Worm (Caenorhabditis elegans) whole organism, early embryonic: ENCODE data around the gene nstp-8.
"Not testable (repeated sequence)": the region's sequence is repeated elsewhere in the genome, so short reads cannot be mapped to it uniquely, and the experiment has no call there.

Experiments
- B0310.2 ChIP-seq: sonication (generic microtip); optimal IDR thresholded peaks from 2 replicates; lab custom pipeline; 2016; ENCODE audit warnings: mild to moderate bottlenecking, missing genetic modification characterization, missing compliant biosample characterization
- F13C5.2 ChIP-seq: sonication (generic microtip); optimal IDR thresholded peaks from 2 replicates; lab custom pipeline; 2017; ENCODE audit warnings: mild to moderate bottlenecking, missing genetic modification characterization, inconsistent platforms, missing compliant biosample characterization
- aly-1 ChIP-seq: sonication (generic microtip); optimal IDR thresholded peaks from 2 replicates; lab custom pipeline; 2016; ENCODE audit warnings: missing genetic modification characterization, missing compliant biosample characterization
- ama-1 ChIP-seq: fragments of 150-350 bp; optimal IDR thresholded peaks from 2 replicates; lab custom pipeline; 2014
- ceh-13 ChIP-seq: fragments of 200-800 bp; sonication (Bioruptor generic); optimal IDR thresholded peaks from 2 replicates; lab custom pipeline; 2018; ENCODE audit warnings: mild to moderate bottlenecking, missing genetic modification characterization, missing compliant biosample characterization
- ceh-36 ChIP-seq: sonication (generic microtip); optimal IDR thresholded peaks from 2 replicates; lab custom pipeline; 2016; ENCODE audit warnings: missing genetic modification characterization, inconsistent platforms, missing compliant biosample characterization
- ets-7 ChIP-seq: sonication (generic microtip); optimal IDR thresholded peaks from 2 replicates; lab custom pipeline; 2016; ENCODE audit warnings: missing genotype, missing genetic modification characterization, missing compliant biosample characterization
- flt-1 ChIP-seq: fragments of 200-800 bp; sonication (Bioruptor generic); IDR thresholded peaks from 2 replicates; pipeline ENCODE4 v1.3.6; 2022; ENCODE audit warnings: missing genetic modification characterization, missing compliant biosample characterization
- hmbx-1 ChIP-seq: sonication (generic microtip); optimal IDR thresholded peaks from 2 replicates; lab custom pipeline; 2016; ENCODE audit warnings: mild to moderate bottlenecking, missing genetic modification characterization, missing compliant biosample characterization
- hmg-4 ChIP-seq: fragments of 200-800 bp; sonication (Bioruptor generic); optimal IDR thresholded peaks from 2 replicates; lab custom pipeline; 2018; ENCODE audit warnings: mild to moderate bottlenecking, missing genetic modification characterization, missing compliant biosample characterization
- hnd-1 ChIP-seq: sonication (generic microtip); optimal IDR thresholded peaks from 2 replicates; lab custom pipeline; 2016; ENCODE audit warnings: missing genetic modification characterization, missing compliant biosample characterization
- pes-1 ChIP-seq: fragments of 200-800 bp; sonication (Bioruptor generic); IDR thresholded peaks from 2 replicates; pipeline ENCODE4 v1.3.6; 2022; ENCODE audit warnings: missing genetic modification reagents, missing genetic modification characterization, missing compliant biosample characterization
- scrt-1 ChIP-seq: fragments of 200-800 bp; sonication (Bioruptor generic); IDR thresholded peaks from 2 replicates; pipeline ENCODE4 v1.3.6; 2022; ENCODE audit warnings: missing genetic modification characterization, missing compliant biosample characterization
- sea-1 ChIP-seq: fragments of 200-800 bp; sonication (Bioruptor generic); conservative IDR thresholded peaks from 2 replicates; pipeline ENCODE4 v1.3.6; 2022; ENCODE audit warnings: missing genetic modification characterization, missing compliant biosample characterization
- tbx-11 ChIP-seq: fragments of 200-800 bp; sonication (Bioruptor generic); IDR thresholded peaks from 2 replicates; pipeline ENCODE4 v1.3.6; 2022; ENCODE audit warnings: missing genetic modification characterization, missing compliant biosample characterization
- tbx-37 ChIP-seq: fragments of 200-800 bp; sonication (Bioruptor generic); conservative IDR thresholded peaks from 2 replicates; pipeline ENCODE4 v1.3.6; 2022; ENCODE audit warnings: missing genetic modification reagents, missing genetic modification characterization, missing compliant biosample characterization
- tra-4 ChIP-seq: sonication (generic microtip); optimal IDR thresholded peaks from 2 replicates; lab custom pipeline; 2017; ENCODE audit warnings: missing genetic modification characterization, missing compliant biosample characterization

Gene nstp-8

ce11 chrV:2251774-2252173 is 36.3 kb downstream of the nstp-8 start:
- TF ChIP-seq ceh-13 (GFP tag; lab: Kevin White, UChicago) (no peak), hnd-1 (no peak), B0310.2 (no peak), F13C5.2 (tag; lab: Kevin White, UChicago) (no peak), tra-4 (tag; lab: Kevin White, UChicago) (no peak), hmg-4 (GFP tag; lab: Kevin White, UChicago) (no peak), ets-7 (no peak), tbx-11 (GFP tag; lab: Robert Waterston, UW) (no peak), flt-1 (GFP tag; lab: Robert Waterston, UW) (no peak), scrt-1 (GFP tag; lab: Robert Waterston, UW) (no peak), ama-1 (lab: Kevin White, UChicago) (no peak), pes-1 (GFP tag; lab: Robert Waterston, UW) (no peak), aly-1 (no peak)

- TF ChIP-seq ets-7 (no peak), flt-1 (GFP tag; lab: Robert Waterston, UW) (no peak), scrt-1 (GFP tag; lab: Robert Waterston, UW) (no peak), ama-1 (lab: Kevin White, UChicago) (no peak), sea-1 (no peak), aly-1 (no peak), pes-1 (GFP tag; lab: Robert Waterston, UW) (no peak), ceh-36 (tag; lab: Kevin White, UChicago) (no peak), B0310.2 (no peak), hmbx-1 (no peak), tbx-37 (GFP tag; lab: Robert Waterston, UW) (no peak)
Observed at ce11 chrV:2254553-2255124, 39.2 kb downstream of the nstp-8 start, which contains the start of gene str-253. TSS of gene str-253 (minus strand) at chrV:2254603.

- TF ChIP-seq hnd-1, aly-1, sea-1: not testable (repeated sequence)
Observed at ce11 chrV:2255191-2255590, 39.7 kb downstream of the nstp-8 start, which contains the start of gene F41B5.1. TSS of gene F41B5.1 (plus strand) at chrV:2255533.

ce11 chrV:2259750-2260149 is 44.3 kb downstream of the nstp-8 start, which contains the start of gene nhr-182:
TSS of gene nhr-182 (minus strand) at chrV:2259927.
- TF ChIP-seq tbx-37 (GFP tag; lab: Robert Waterston, UW) (no peak), flt-1 (GFP tag; lab: Robert Waterston, UW) (no peak), hmbx-1 (no peak), ceh-13 (GFP tag; lab: Kevin White, UChicago) (no peak), ets-7 (no peak), F13C5.2 (tag; lab: Kevin White, UChicago) (no peak)

ce11 chrV:2260660-2261059 is 45.2 kb downstream of the nstp-8 start, which contains the start of gene F41B5.12:
TSS of gene F41B5.12 (plus strand) at chrV:2260960.
- no peak for TF ChIP-seq ets-7
- TF ChIP-seq ceh-13 (GFP tag; lab: Kevin White, UChicago), result no peak
- TF ChIP-seq tbx-11 (GFP tag; lab: Robert Waterston, UW), result no peak
- no peak for TF ChIP-seq flt-1 (GFP tag; lab: Robert Waterston, UW)
- TF ChIP-seq ceh-36 (tag; lab: Kevin White, UChicago), result no peak
- TF ChIP-seq scrt-1 (GFP tag; lab: Robert Waterston, UW), result no peak

ce11 chrV:2264455-2264854 is 49.0 kb downstream of the nstp-8 start, which contains the start of gene nhr-183:
TSS of gene nhr-183 (minus strand) at chrV:2264634.
- TF ChIP-seq hmbx-1 (no peak), B0310.2 (no peak), ceh-13 (GFP tag; lab: Kevin White, UChicago) (no peak), tbx-11 (GFP tag; lab: Robert Waterston, UW) (no peak)

- TF ChIP-seq hmbx-1 (no peak), ceh-36 (tag; lab: Kevin White, UChicago) (no peak), F13C5.2 (tag; lab: Kevin White, UChicago) (no peak), tbx-37 (GFP tag; lab: Robert Waterston, UW) (no peak), pes-1 (GFP tag; lab: Robert Waterston, UW) (no peak), tra-4 (tag; lab: Kevin White, UChicago) (no peak), sea-1 (no peak)
Observed at ce11 chrV:2264925-2265324, 49.5 kb downstream of the nstp-8 start.

- TF ChIP-seq hnd-1 (no peak), ama-1 (lab: Kevin White, UChicago) (no peak), B0310.2 (no peak), pes-1 (GFP tag; lab: Robert Waterston, UW) (no peak), hmg-4 (GFP tag; lab: Kevin White, UChicago) (no peak), aly-1 (no peak), hmbx-1 (no peak), tbx-11 (GFP tag; lab: Robert Waterston, UW) (no peak), F13C5.2 (tag; lab: Kevin White, UChicago) (no peak), ets-7 (no peak), sea-1 (no peak), tra-4 (tag; lab: Kevin White, UChicago) (no peak), scrt-1 (GFP tag; lab: Robert Waterston, UW) (no peak), ceh-36 (tag; lab: Kevin White, UChicago) (no peak), tbx-37 (GFP tag; lab: Robert Waterston, UW) (no peak), ceh-13 (GFP tag; lab: Kevin White, UChicago) (no peak), flt-1 (GFP tag; lab: Robert Waterston, UW) (no peak)
Observed at ce11 chrV:2266958-2267357, 51.5 kb downstream of the nstp-8 start, which contains the start of gene nhr-275. TSS of gene nhr-275 (minus strand) at chrV:2267058.
